Worm (Caenorhabditis elegans) whole organism, L4/young adult: Measurements from ENCODE around the gene T25D1.2.

ENCODE experiments used
- W03F9.2 ChIP-seq: fragments of 150-350 bp; optimal IDR thresholded peaks from 2 replicates; lab custom pipeline; 2014; ENCODE audit warnings: missing biosample characterization, missing genetic modification characterization
- him-1 ChIP-seq: sonication (generic microtip); optimal IDR thresholded peaks from 2 replicates; lab custom pipeline; 2016; ENCODE audit warnings: missing genotype, missing genetic modification reagents, missing genetic modification characterization, missing compliant biosample characterization

DNA sequence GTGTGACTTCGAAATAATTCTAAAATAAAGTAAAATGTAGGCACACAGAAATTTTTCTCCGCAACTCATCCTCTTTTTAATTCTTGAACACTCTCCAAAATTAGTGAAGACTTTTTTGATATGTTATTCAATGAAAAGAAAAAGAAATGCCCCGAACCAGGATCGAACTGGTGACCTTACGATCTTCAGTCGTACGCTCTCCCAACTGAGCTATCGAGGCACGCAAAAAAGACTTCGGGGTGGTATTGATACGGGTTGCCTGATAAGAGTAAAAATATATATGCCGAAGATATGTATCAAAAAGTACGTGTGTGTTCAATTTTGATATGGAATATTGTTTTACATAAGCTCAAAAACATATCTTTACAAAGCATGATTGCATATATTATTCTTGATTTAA is 12.4 kb upstream of the T25D1.2 start:
- TF ChIP-seq W03F9.2 (tag; lab: Kevin White, UChicago) (no peak), him-1 (tag; lab: Kevin White, UChicago) (no peak)
